Fruit fly (Drosophila melanogaster): Measurements from ENCODE around the gene CG10341.

Gene CG10341

DNA sequence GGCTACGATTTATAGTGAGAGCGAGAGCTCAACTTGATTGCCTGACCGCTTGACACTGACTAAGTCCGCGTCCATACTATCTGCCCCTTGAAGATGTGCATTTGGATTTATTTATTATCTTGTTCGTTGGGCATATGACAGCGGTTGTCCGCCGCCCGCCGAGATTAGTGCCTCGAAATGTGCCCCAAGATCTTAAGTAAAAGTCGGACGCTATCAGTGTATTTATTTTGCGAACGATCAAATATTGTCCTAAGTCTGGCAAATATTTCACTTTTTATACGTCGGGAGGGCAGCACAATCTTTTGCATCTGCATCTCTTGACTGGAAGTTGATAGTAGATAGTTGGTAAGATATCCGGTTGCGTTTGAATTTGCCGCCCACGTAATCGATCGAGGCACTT is 15.2 kb downstream of the CG10341 start, which contains the start of gene Irk3:
Gene Irk3, minus strand, starts transcription at position 63 of the 400 bp plus-strand sequence.
- TF ChIP-seq CG13204 (GFP tag; optimal IDR thresholded peaks at IDR 0.05) (no peak), CG8301 (tag; optimal IDR thresholded peaks at IDR 0.05) (no peak), Pif1A (GFP tag; optimal IDR thresholded peaks at IDR 0.05) (no peak), CG8159 (tag; optimal IDR thresholded peaks at IDR 0.05) (no peak), CG34367 (tag; optimal IDR thresholded peaks at IDR 0.05) (no peak), fd96Ca (GFP tag; IDR thresholded peaks at IDR 0.05) (no peak), CG14655 (GFP tag; optimal IDR thresholded peaks at IDR 0.05) (no peak), rn (GFP tag; IDR thresholded peaks at IDR 0.05) (no peak), EcR (GFP tag; optimal IDR thresholded peaks at IDR 0.05) (no peak)

DNA sequence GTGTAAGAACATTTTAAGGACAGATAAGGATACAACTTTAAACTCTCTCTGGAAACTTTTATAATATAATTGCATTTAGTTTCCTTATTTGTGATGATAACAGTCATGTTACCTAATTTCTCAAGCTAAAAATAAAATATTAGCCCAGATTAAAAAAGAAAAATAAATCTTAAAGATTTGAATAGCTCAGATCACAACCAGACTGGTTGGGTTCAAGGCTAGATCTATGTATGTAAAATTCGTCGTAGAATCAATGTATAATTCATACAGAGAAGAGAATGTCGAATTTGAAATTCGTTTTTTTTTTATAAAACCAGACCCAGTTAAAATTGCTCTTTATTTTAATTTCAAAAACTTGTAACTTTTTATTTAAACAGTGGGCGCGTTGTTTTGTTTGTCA is 15.6 kb downstream of the CG10341 start:
- TF ChIP-seq Ets98B (GFP tag; IDR thresholded peaks at IDR 0.05) (no peak), CG4496 (GFP tag; IDR thresholded peaks at IDR 0.05) (no peak), CG17806 (tag; optimal IDR thresholded peaks at IDR 0.05) (no peak), Snoo (tag; optimal IDR thresholded peaks at IDR 0.05) (no peak)

dm6 chr2L:18717365-18718011 is 19.0 kb downstream of the CG10341 start:
- TF ChIP-seq CG4496 (GFP tag; IDR thresholded peaks at IDR 0.05) = peak; percentile 38; the same call in 1 of the 3 replicates
- TF ChIP-seq CG9948 (tag; optimal IDR thresholded peaks at IDR 0.05) = peak; percentile 47
- no peak for TF ChIP-seq CG14655 (GFP tag; optimal IDR thresholded peaks at IDR 0.05)
- TF ChIP-seq Snoo (tag; optimal IDR thresholded peaks at IDR 0.05) = no peak
- peak; percentile 60 for TF ChIP-seq CG17806 (tag; optimal IDR thresholded peaks at IDR 0.05)
- TF ChIP-seq CG8159 (tag; optimal IDR thresholded peaks at IDR 0.05) = peak; percentile 39
- TF ChIP-seq CG15710 (tag; optimal IDR thresholded peaks at IDR 0.05) = peak; percentile 19
- peak; percentile 39 for TF ChIP-seq CG8301 (tag; optimal IDR thresholded peaks at IDR 0.05)

dm6 chr2L:18719583-18719982 is 21.1 kb downstream of the CG10341 start:
- no peak for TF ChIP-seq Ets98B (GFP tag; IDR thresholded peaks at IDR 0.05)
- TF ChIP-seq CG10348 (GFP tag; IDR thresholded peaks at IDR 0.05) = no peak
- TF ChIP-seq CG8159 (tag; optimal IDR thresholded peaks at IDR 0.05) = no peak
- no peak for TF ChIP-seq CG4496 (GFP tag; IDR thresholded peaks at IDR 0.05)
- TF ChIP-seq Pif1B (GFP tag; optimal IDR thresholded peaks at IDR 0.05) = no peak
- TF ChIP-seq Pif1A (GFP tag; optimal IDR thresholded peaks at IDR 0.05) = no peak
- TF ChIP-seq Snoo (tag; optimal IDR thresholded peaks at IDR 0.05) = no peak
- TF ChIP-seq CG12605 (GFP tag; IDR thresholded peaks at IDR 0.05) = no peak
- TF ChIP-seq CG8301 (tag; optimal IDR thresholded peaks at IDR 0.05) = no peak
- no peak for TF ChIP-seq CG14655 (GFP tag; optimal IDR thresholded peaks at IDR 0.05)
- no peak for TF ChIP-seq CG15710 (tag; optimal IDR thresholded peaks at IDR 0.05)
- TF ChIP-seq CG13204 (GFP tag; optimal IDR thresholded peaks at IDR 0.05) = no peak
- TF ChIP-seq EcR (GFP tag; optimal IDR thresholded peaks at IDR 0.05) = no peak
- no peak for TF ChIP-seq rn (GFP tag; IDR thresholded peaks at IDR 0.05)
- no peak for TF ChIP-seq D1 (tag; optimal IDR thresholded peaks at IDR 0.05)
- no peak for TF ChIP-seq CG32121 (GFP tag; IDR thresholded peaks at IDR 0.05)
- TF ChIP-seq gl (tag; optimal IDR thresholded peaks at IDR 0.05) = no peak
- TF ChIP-seq CG9948 (tag; optimal IDR thresholded peaks at IDR 0.05) = no peak
- TF ChIP-seq fd96Ca (GFP tag; IDR thresholded peaks at IDR 0.05) = no peak

DNA sequence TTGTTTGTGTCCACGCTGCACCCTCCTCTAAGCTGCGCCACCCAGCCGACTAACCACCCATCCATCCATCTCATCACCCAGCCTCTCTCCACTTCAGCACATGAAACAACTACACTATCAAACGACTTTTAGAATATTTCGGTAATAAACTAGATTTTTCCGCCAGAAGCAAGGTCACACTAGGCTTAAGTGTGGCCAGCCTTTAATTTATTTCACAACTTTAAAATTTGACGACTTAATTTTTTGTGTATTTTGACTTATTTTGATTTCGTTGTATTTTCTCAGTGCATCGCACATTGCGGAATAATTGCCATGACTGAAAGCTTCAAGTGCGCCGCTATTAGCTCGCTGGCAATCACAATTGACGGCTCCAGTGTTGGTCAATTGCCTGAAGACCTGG is 26.3 kb downstream of the CG10341 start:
- TF ChIP-seq rn (GFP tag; IDR thresholded peaks at IDR 0.05) (no peak), gl (tag; optimal IDR thresholded peaks at IDR 0.05) (no peak), fd96Ca (GFP tag; IDR thresholded peaks at IDR 0.05) (peak; percentile 74), Snoo (tag; optimal IDR thresholded peaks at IDR 0.05) (no peak), CG4496 (GFP tag; IDR thresholded peaks at IDR 0.05) (peak; percentile 76), CG32121 (GFP tag; IDR thresholded peaks at IDR 0.05) (peak; percentile 36; the same call in 1 of the 2 replicates), CG8301 (tag; optimal IDR thresholded peaks at IDR 0.05) (peak; percentile 67), CG34367 (tag; optimal IDR thresholded peaks at IDR 0.05) (no peak), CG8159 (tag; optimal IDR thresholded peaks at IDR 0.05) (no peak), Pif1A (GFP tag; optimal IDR thresholded peaks at IDR 0.05) (peak; percentile 13), EcR (GFP tag; optimal IDR thresholded peaks at IDR 0.05) (no peak), CG17806 (tag; optimal IDR thresholded peaks at IDR 0.05) (no peak), CG10348 (GFP tag; IDR thresholded peaks at IDR 0.05) (peak; percentile 45), CG14655 (GFP tag; optimal IDR thresholded peaks at IDR 0.05) (peak; percentile 62), CG9948 (tag; optimal IDR thresholded peaks at IDR 0.05) (no peak), CG12605 (GFP tag; IDR thresholded peaks at IDR 0.05) (no peak), Ets98B (GFP tag; IDR thresholded peaks at IDR 0.05) (peak; percentile 70), Pif1B (GFP tag; optimal IDR thresholded peaks at IDR 0.05) (no peak), CG13204 (GFP tag; optimal IDR thresholded peaks at IDR 0.05) (no peak), D1 (tag; optimal IDR thresholded peaks at IDR 0.05) (no peak), CG15710 (tag; optimal IDR thresholded peaks at IDR 0.05) (no peak)

dm6 chr2L:18727986-18728385 is 29.5 kb downstream of the CG10341 start:
- TF ChIP-seq CG12605 (GFP tag; IDR thresholded peaks at IDR 0.05) = no peak
- no peak for TF ChIP-seq CG4496 (GFP tag; IDR thresholded peaks at IDR 0.05)
- no peak for TF ChIP-seq CG32121 (GFP tag; IDR thresholded peaks at IDR 0.05)
- no peak for TF ChIP-seq Snoo (tag; optimal IDR thresholded peaks at IDR 0.05)
- no peak for TF ChIP-seq Pif1A (GFP tag; optimal IDR thresholded peaks at IDR 0.05)
- TF ChIP-seq CG10348 (GFP tag; IDR thresholded peaks at IDR 0.05) = no peak
- no peak for TF ChIP-seq CG34367 (tag; optimal IDR thresholded peaks at IDR 0.05)
- TF ChIP-seq D1 (tag; optimal IDR thresholded peaks at IDR 0.05) = no peak
- TF ChIP-seq CG15710 (tag; optimal IDR thresholded peaks at IDR 0.05) = no peak
- TF ChIP-seq fd96Ca (GFP tag; IDR thresholded peaks at IDR 0.05) = no peak
- TF ChIP-seq Pif1B (GFP tag; optimal IDR thresholded peaks at IDR 0.05) = no peak
- no peak for TF ChIP-seq Ets98B (GFP tag; IDR thresholded peaks at IDR 0.05)
- no peak for TF ChIP-seq EcR (GFP tag; optimal IDR thresholded peaks at IDR 0.05)
- no peak for TF ChIP-seq CG8301 (tag; optimal IDR thresholded peaks at IDR 0.05)
- no peak for TF ChIP-seq CG13204 (GFP tag; optimal IDR thresholded peaks at IDR 0.05)

Measured in whole organism, pupa.